Fruit fly (Drosophila melanogaster): ENCODE data around the gene LSm-4.
A peak's percentile ranks its signal among the peaks of the same experiment; 100 is the strongest.

Gene LSm-4

DNA sequence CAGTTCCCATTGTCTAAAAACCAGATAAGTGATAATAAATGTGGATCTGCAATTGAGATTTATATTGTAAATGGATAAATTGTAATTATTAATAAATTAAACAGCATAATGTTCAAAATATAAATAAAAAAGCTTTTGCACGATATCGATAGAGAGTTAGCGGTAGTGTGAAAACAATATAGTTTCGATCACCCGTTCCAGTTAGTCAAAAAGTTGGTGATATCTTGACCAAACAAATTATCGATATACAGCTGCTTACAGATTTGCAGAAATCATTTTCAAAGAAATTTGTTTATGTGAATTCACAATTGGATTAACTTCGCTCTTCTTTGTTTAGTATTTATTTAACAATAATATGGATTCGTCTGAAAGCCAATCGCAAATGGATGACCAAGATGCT lies 34.2 kb upstream of the LSm-4 start, which contains the start of gene Nse4 (continued):
- no peak for TF ChIP-seq CG17568 (GFP tag; optimal IDR thresholded peaks at IDR 0.05)
- TF ChIP-seq CG13775 (GFP tag; optimal IDR thresholded peaks at IDR 0.05) = no peak
- TF ChIP-seq Vsx1 (GFP tag; optimal IDR thresholded peaks at IDR 0.05) = no peak
- no peak for TF ChIP-seq CG18476 (GFP tag; optimal IDR thresholded peaks at IDR 0.05)
- TF ChIP-seq btn (GFP tag; optimal IDR thresholded peaks at IDR 0.05) = no peak
- TF ChIP-seq CG13894 (tag; optimal IDR thresholded peaks at IDR 0.05) = no peak
- TF ChIP-seq lola (GFP tag; optimal IDR thresholded peaks at IDR 0.05) = peak in 1 of 3 experiments; percentile 32
- TF ChIP-seq sqz (GFP tag; optimal IDR thresholded peaks at IDR 0.05) = no peak
- TF ChIP-seq C15 (GFP tag; IDR thresholded peaks at IDR 0.05) = no peak
- no peak for TF ChIP-seq emc (GFP tag; optimal IDR thresholded peaks at IDR 0.05)
- TF ChIP-seq fd3F (GFP tag; optimal IDR thresholded peaks at IDR 0.05) = no peak
- TF ChIP-seq D19B (GFP tag; optimal IDR thresholded peaks at IDR 0.05) = no peak
- no peak for TF ChIP-seq en (GFP tag; optimal IDR thresholded peaks at IDR 0.05)
- no peak for TF ChIP-seq CG1602 (GFP tag; optimal IDR thresholded peaks at IDR 0.05)
- peak; percentile 25 for TF ChIP-seq CG15514 (GFP tag; optimal IDR thresholded peaks at IDR 0.05)
- peak; percentile 79 for TF ChIP-seq Scr (GFP tag; IDR thresholded peaks at IDR 0.05; ENCODE audit: partially characterized antibody)
- no peak for TF ChIP-seq Blimp-1 (GFP tag; optimal IDR thresholded peaks at IDR 0.05)
- TF ChIP-seq tx (GFP tag; optimal IDR thresholded peaks at IDR 0.05) = no peak
- peak; percentile 90 for TF ChIP-seq CG6791 (GFP tag; IDR thresholded peaks at IDR 0.05; ENCODE audit: partially characterized antibody)
- no peak for TF ChIP-seq danr (GFP tag; IDR thresholded peaks at IDR 0.05)
- no peak for TF ChIP-seq Jarid2 (GFP tag; optimal IDR thresholded peaks at IDR 0.05)
- TF ChIP-seq hb (GFP tag; IDR thresholded peaks at IDR 0.05; ENCODE audit: partially characterized antibody) = peak; percentile 79; the same call in 2 of the 3 replicates
- no peak for TF ChIP-seq Hr3 (GFP tag; optimal IDR thresholded peaks at IDR 0.05)
- no peak for TF ChIP-seq schlank (tag; optimal IDR thresholded peaks at IDR 0.05)
- peak; percentile 93 for TF ChIP-seq Dref (GFP tag; IDR thresholded peaks at IDR 0.05)
- TF ChIP-seq Dip3 (GFP tag; optimal IDR thresholded peaks at IDR 0.05) = no peak
- no peak for TF ChIP-seq Lhr (GFP tag; optimal IDR thresholded peaks at IDR 0.05)
- no peak for TF ChIP-seq tll (GFP tag; optimal IDR thresholded peaks at IDR 0.05)
- TF ChIP-seq gt (GFP tag; IDR thresholded peaks at IDR 0.05) = no peak
- no peak for TF ChIP-seq HLH54F (GFP tag; optimal IDR thresholded peaks at IDR 0.05)
- no peak for TF ChIP-seq Dbx (GFP tag; IDR thresholded peaks at IDR 0.05)
- TF ChIP-seq Hmx (GFP tag; optimal IDR thresholded peaks at IDR 0.05) = no peak
- TF ChIP-seq ewg (GFP tag; optimal IDR thresholded peaks at IDR 0.05) = no peak
- peak; percentile 84; the same call in 1 of the 2 replicates for TF ChIP-seq amos (GFP tag; IDR thresholded peaks at IDR 0.05; ENCODE audit: partially characterized antibody)
- TF ChIP-seq Ets97D (GFP tag; optimal IDR thresholded peaks at IDR 0.05) = peak; percentile 23
- no peak for TF ChIP-seq Fer2 (tag; optimal IDR thresholded peaks at IDR 0.05)
- TF ChIP-seq CG10267 (tag; optimal IDR thresholded peaks at IDR 0.05) = peak; percentile 31
- no peak for TF ChIP-seq CG6272 (GFP tag; IDR thresholded peaks at IDR 0.05)
- no peak for TF ChIP-seq ac (GFP tag; optimal IDR thresholded peaks at IDR 0.05)
- peak; percentile 2 for TF ChIP-seq sug (tag; optimal IDR thresholded peaks at IDR 0.05)
- peak; percentile 82 for TF ChIP-seq CG16813 (GFP tag; IDR thresholded peaks at IDR 0.05; ENCODE audit: partially characterized antibody)
- no peak for TF ChIP-seq CG9876 (GFP tag; optimal IDR thresholded peaks at IDR 0.05)
- no peak for TF ChIP-seq sisA (GFP tag; IDR thresholded peaks at IDR 0.05)
- TF ChIP-seq sc (optimal IDR thresholded peaks at IDR 0.05) = no peak
- no peak for TF ChIP-seq sc (GFP tag; optimal IDR thresholded peaks at IDR 0.05)
- TF ChIP-seq Hr39 (optimal IDR thresholded peaks at IDR 0.05) = no peak
- TF ChIP-seq wdn (GFP tag; IDR thresholded peaks at IDR 0.05) = no peak
- no peak for TF ChIP-seq sr (GFP tag; IDR thresholded peaks at IDR 0.05)
- peak; percentile 93 for TF ChIP-seq tna (GFP tag; IDR thresholded peaks at IDR 0.05; ENCODE audit: partially characterized antibody)
- peak; percentile 16 for TF ChIP-seq MESR4 (GFP tag; optimal IDR thresholded peaks at IDR 0.05)
- TF ChIP-seq Camta (GFP tag; optimal IDR thresholded peaks at IDR 0.05) = no peak

Data from whole organism, embryonic.